Worm (Caenorhabditis elegans): ENCODE results near the gene spp-9.
A peak's percentile ranks its signal among the peaks of the same experiment; 100 is the strongest.

spp-9 gene

ce11 chrX:11466444-11467319, 20.9 kb upstream of the spp-9 start (continued):
- TF ChIP-seq cey-2 (tag; optimal IDR thresholded peaks at IDR 0.05; ENCODE audit: borderline replicate concordance, insufficient read depth) (no peak), hlh-30 (tag; optimal IDR thresholded peaks at IDR 0.05; ENCODE audit: insufficient read depth) (no peak), ztf-11 (tag; optimal IDR thresholded peaks at IDR 0.05) (no peak), tra-1 (GFP tag; IDR thresholded peaks at IDR 0.05) (no peak), lin-1 (GFP tag; IDR thresholded peaks at IDR 0.05) (no peak), ceh-32 (tag; optimal IDR thresholded peaks at IDR 0.05; ENCODE audit: poor library complexity) (no peak), nhr-111 (GFP tag; optimal IDR thresholded peaks at IDR 0.05) (no peak), skn-1 (tag; optimal IDR thresholded peaks at IDR 0.05) (no peak), nhr-28 (tag; optimal IDR thresholded peaks at IDR 0.05) (peak; percentile 53), set-16 (GFP tag; IDR thresholded peaks at IDR 0.05) (no peak), saeg-2 (GFP tag; IDR thresholded peaks at IDR 0.05) (no peak), sdz-12 (GFP tag; optimal IDR thresholded peaks at IDR 0.05) (no peak), lin-15B (tag; optimal IDR thresholded peaks at IDR 0.05) (no peak), lsy-2 (tag; optimal IDR thresholded peaks at IDR 0.05) (no peak), dmd-9 (GFP tag; IDR thresholded peaks at IDR 0.05) (no peak), Y105C5A.15 (GFP tag; IDR thresholded peaks at IDR 0.05) (no peak), pqm-1 (tag; optimal IDR thresholded peaks at IDR 0.05) (peak; percentile 41), dmd-6 (GFP tag; IDR thresholded peaks at IDR 0.05) (peak; percentile 61), unc-130 (GFP tag; optimal IDR thresholded peaks at IDR 0.05) (no peak), hlh-11 (tag; optimal IDR thresholded peaks at IDR 0.05) (no peak)

- TF ChIP-seq fos-1 (tag; optimal IDR thresholded peaks at IDR 0.05) (no peak), nhr-10 (tag; optimal IDR thresholded peaks at IDR 0.05) (no peak), egl-43 (GFP tag; IDR thresholded peaks at IDR 0.05) (peak; percentile 34; the same call in 1 of the 2 replicates), zag-1 (tag; optimal IDR thresholded peaks at IDR 0.05) (no peak), pha-4 (GFP tag; IDR thresholded peaks at IDR 0.05) (peak; percentile 44; the same call in 1 of the 2 replicates), pha-4 (tag; optimal IDR thresholded peaks at IDR 0.05) (no peak), lin-39 (tag; optimal IDR thresholded peaks at IDR 0.05) (no peak), F37D6.2 (tag; optimal IDR thresholded peaks at IDR 0.05) (peak; percentile 66), gei-8 (GFP tag; optimal IDR thresholded peaks at IDR 0.05) (no peak), nhr-76 (tag; optimal IDR thresholded peaks at IDR 0.05) (no peak), ZK546.5 (tag; optimal IDR thresholded peaks at IDR 0.05) (no peak), zip-11 (GFP tag; IDR thresholded peaks at IDR 0.05) (no peak), F49E8.2 (tag; optimal IDR thresholded peaks at IDR 0.05; ENCODE audit: borderline replicate concordance) (no peak), ztf-11 (tag; optimal IDR thresholded peaks at IDR 0.05) (no peak), Y5F2A.4 (GFP tag; optimal IDR thresholded peaks at IDR 0.05) (no peak), mdt-29 (GFP tag; IDR thresholded peaks at IDR 0.05) (no peak), lin-29 (GFP tag; IDR thresholded peaks at IDR 0.05) (no peak), nhr-41 (GFP tag; IDR thresholded peaks at IDR 0.05) (no peak), set-16 (GFP tag; IDR thresholded peaks at IDR 0.05) (peak; percentile 67), daf-16 (GFP tag; optimal IDR thresholded peaks at IDR 0.05) (peak in 1 of 2 experiments; percentile 15), daf-16 (tag; optimal IDR thresholded peaks at IDR 0.05) (no peak), unc-130 (GFP tag; optimal IDR thresholded peaks at IDR 0.05) (no peak), lin-38 (GFP tag; IDR thresholded peaks at IDR 0.05) (0 out of 2 replicates have a peak, but pooled peaks have one; percentile 19), skn-1 (tag; optimal IDR thresholded peaks at IDR 0.05) (no peak), nhr-6 (tag; optimal IDR thresholded peaks at IDR 0.05) (peak; percentile 9), tag-97 (GFP tag; IDR thresholded peaks at IDR 0.05) (no peak; the same call in 1 of the 2 replicates), spr-1 (tag; optimal IDR thresholded peaks at IDR 0.05) (peak; percentile 21), mdl-1 (tag; optimal IDR thresholded peaks at IDR 0.05) (peak; percentile 48 to 92), D1046.2 (GFP tag; IDR thresholded peaks at IDR 0.05) (no peak), lin-13 (GFP tag; optimal IDR thresholded peaks at IDR 0.05) (peak; percentile 35), ceh-28 (tag; optimal IDR thresholded peaks at IDR 0.05) (no peak), dmd-8 (GFP tag; IDR thresholded peaks at IDR 0.05) (no peak; the same call in 1 of the 2 replicates), pqm-1 (tag; optimal IDR thresholded peaks at IDR 0.05) (no peak), ZK337.2 (GFP tag; IDR thresholded peaks at IDR 0.05) (0 out of 2 replicates have a peak, but pooled peaks have one; percentile 5)
Observed at ce11 chrX:11467320-11467732, 20.3 kb upstream of the spp-9 start.

Measured in whole organism, L4 larva.